Fruit fly (Drosophila melanogaster): ENCODE data around the gene wb.

DNA sequence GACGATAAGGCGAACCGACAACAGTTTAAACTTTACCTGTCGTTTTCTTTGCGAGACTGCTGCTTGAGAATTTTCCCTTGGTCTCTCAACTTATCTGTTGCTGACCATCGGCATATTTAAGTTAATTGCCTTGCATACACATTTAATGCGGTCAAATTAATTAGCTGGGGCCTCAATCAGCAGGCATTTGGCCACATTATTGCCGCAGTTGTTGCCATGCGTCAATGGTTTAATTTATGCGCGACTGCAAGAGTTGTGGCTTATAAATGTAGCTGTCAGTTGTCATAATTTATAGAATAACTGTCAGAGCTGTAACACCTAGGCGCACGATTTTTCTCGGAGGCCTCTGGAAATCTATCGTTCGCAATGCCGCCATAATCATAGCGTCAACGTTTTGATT is 111.2 kb downstream of the wb start:
- no peak for TF ChIP-seq CTCF (optimal IDR thresholded peaks at IDR 0.05)
- no peak for TF ChIP-seq CG8478 (optimal IDR thresholded peaks at IDR 0.05)
